Fruit fly (Drosophila melanogaster) whole organism, wandering third instar larva: ENCODE results near the gene CG17819.

ENCODE experiments used
- Abd-B ChIP-seq: fragments of >200 bp; optimal IDR thresholded peaks from 2 replicates; lab custom pipeline; 2017; ENCODE audit warnings: missing biosample characterization, missing genetic modification characterization
- CG32264 ChIP-seq: fragments of 200-800 bp; sonication (Bioruptor generic); optimal IDR thresholded peaks from 2 replicates; lab custom pipeline; 2016; ENCODE audit warnings: missing biosample characterization, missing genetic modification characterization
- CG9705 ChIP-seq: fragments of 200-800 bp; sonication (Bioruptor generic); optimal IDR thresholded peaks from 2 replicates; lab custom pipeline; 2018; ENCODE audit warnings: missing biosample characterization, mild to moderate bottlenecking, missing genetic modification characterization
- CrebA ChIP-seq: fragments of 200-800 bp; sonication (Bioruptor generic); optimal IDR thresholded peaks from 2 replicates; lab custom pipeline; 2016; ENCODE audit warnings: missing biosample characterization, mild to moderate bottlenecking, missing genetic modification characterization, borderline replicate concordance
- Dfd ChIP-seq: fragments of >200 bp; optimal IDR thresholded peaks from 2 replicates; lab custom pipeline; 2017; ENCODE audit warnings: missing biosample characterization, missing genetic modification characterization
- Dif ChIP-seq: fragments of 200-275, 200-300 bp; sonication (Bioruptor generic); optimal IDR thresholded peaks from 2 replicates; lab custom pipeline; 2018; ENCODE audit warnings: missing biosample characterization, missing genetic modification characterization; ENCODE audit not compliant: partially characterized antibody
- GATAd ChIP-seq: sonication (Bioruptor generic); optimal IDR thresholded peaks from 2 replicates; lab custom pipeline; 2016; ENCODE audit warnings: missing biosample characterization, missing genetic modification characterization
- HLH106 ChIP-seq: fragments of 200-800 bp; optimal IDR thresholded peaks from 3 replicates; lab custom pipeline; 2019; ENCODE audit warnings: missing biosample characterization, mild to moderate bottlenecking, missing genetic modification characterization, moderate library complexity
- Hnf4 ChIP-seq: fragments of 200-800 bp; sonication (Bioruptor generic); optimal IDR thresholded peaks from 2 replicates; lab custom pipeline; 2016; ENCODE audit warnings: missing biosample characterization, mild to moderate bottlenecking, missing genetic modification characterization
- Hr78 ChIP-seq: fragments of >200 bp; optimal IDR thresholded peaks from 2 replicates; lab custom pipeline; 2017; ENCODE audit warnings: missing biosample characterization, missing genetic modification characterization
- Hr83 ChIP-seq: fragments of 200-300 bp; sonication (Bioruptor generic); optimal IDR thresholded peaks from 2 replicates; lab custom pipeline; 2016; ENCODE audit warnings: missing biosample characterization, mild to moderate bottlenecking, missing genetic modification characterization, moderate library complexity; ENCODE audit not compliant: poor library complexity, severe bottlenecking
- Jra ChIP-seq: sonication (Bioruptor generic); optimal IDR thresholded peaks from 2 replicates; lab custom pipeline; 2016; ENCODE audit warnings: missing biosample characterization, missing genetic modification characterization
- Mio ChIP-seq: sonication (Bioruptor generic); optimal IDR thresholded peaks from 2 replicates; lab custom pipeline; 2016; ENCODE audit warnings: missing biosample characterization, missing genetic modification characterization
- Myc ChIP-seq: fragments of >200 bp; optimal IDR thresholded peaks from 2 replicates; lab custom pipeline; 2017
- N ChIP-seq: fragments of >200 bp; optimal IDR thresholded peaks from 2 replicates; lab custom pipeline; 2018; ENCODE audit warnings: missing biosample characterization, missing external identifiers, missing genetic modification characterization
- OdsH ChIP-seq: fragments of 200-800 bp; sonication (Bioruptor generic); optimal IDR thresholded peaks from 2 replicates; lab custom pipeline; 2016; ENCODE audit warnings: missing biosample characterization, mild to moderate bottlenecking, missing genetic modification characterization
- Rel ChIP-seq, 2 experiments: fragments of 200-800 bp; sonication (Bioruptor generic) in 1 of 2; optimal IDR thresholded peaks; 2 replicates in 1 of 2; 3 replicates in 1 of 2; lab custom pipeline; 2016 to 2019; ENCODE audit warnings: mild to moderate bottlenecking in 2 of 2, missing biosample characterization in 2 of 2, missing genetic modification characterization in 2 of 2, moderate library complexity in 1 of 2
- Sp1 ChIP-seq: fragments of 200-800 bp; sonication (Bioruptor generic); optimal IDR thresholded peaks from 3 replicates; lab custom pipeline; 2019; ENCODE audit warnings: missing biosample characterization, mild to moderate bottlenecking, missing genetic modification characterization, moderate library complexity
- Vsx2 ChIP-seq: fragments of 200-300, 225-300 bp; sonication (Bioruptor generic); optimal IDR thresholded peaks from 2 replicates; lab custom pipeline; 2018; ENCODE audit warnings: missing biosample characterization, missing genetic modification characterization; ENCODE audit not compliant: partially characterized antibody
- br ChIP-seq: fragments of 200-800 bp; sonication (Bioruptor generic); optimal IDR thresholded peaks from 2 replicates; lab custom pipeline; 2016; ENCODE audit warnings: missing biosample characterization, missing genetic modification characterization
- brk ChIP-seq: fragments of 200-800 bp; sonication (Bioruptor generic); optimal IDR thresholded peaks from 2 replicates; lab custom pipeline; 2016; ENCODE audit warnings: missing biosample characterization, mild to moderate bottlenecking, missing genetic modification characterization
- dl ChIP-seq, 2 experiments: fragments of 175-275, 200-275 bp in 1 of 2; fragments of 200-275 bp in 1 of 2; sonication (Bioruptor generic); optimal IDR thresholded peaks; lab custom pipeline; 2018; ENCODE audit warnings: mild to moderate bottlenecking in 2 of 2, missing biosample characterization in 2 of 2, missing genetic modification characterization in 2 of 2, moderate library complexity in 2 of 2; ENCODE audit not compliant: partially characterized antibody in 2 of 2, insufficient read depth in 1 of 2
- dmrt93B ChIP-seq: fragments of 200-800 bp; sonication (Bioruptor generic); optimal IDR thresholded peaks from 2 replicates; lab custom pipeline; 2018; ENCODE audit warnings: missing biosample characterization, mild to moderate bottlenecking, missing genetic modification characterization
- dsf ChIP-seq: sonication (Bioruptor generic); optimal IDR thresholded peaks from 2 replicates; lab custom pipeline; 2016; ENCODE audit warnings: missing biosample characterization, missing genetic modification characterization, borderline replicate concordance
- ey ChIP-seq: fragments of 200-800 bp; sonication (Bioruptor generic); optimal IDR thresholded peaks from 2 replicates; lab custom pipeline; 2016; ENCODE audit warnings: missing biosample characterization, missing genetic modification characterization
- foxo ChIP-seq, 2 experiments: fragments of 200-800 bp; sonication (Bioruptor generic); optimal IDR thresholded peaks; 2 replicates in 1 of 2; 3 replicates in 1 of 2; lab custom pipeline; 2016 to 2017; ENCODE audit warnings: missing biosample characterization in 2 of 2, missing genetic modification characterization in 2 of 2
- fru ChIP-seq: fragments of 200-800 bp; sonication (Bioruptor generic); optimal IDR thresholded peaks from 3 replicates; lab custom pipeline; 2016; ENCODE audit warnings: missing biosample characterization, mild to moderate bottlenecking, missing genetic modification characterization
- h ChIP-seq: fragments of 200-800 bp; sonication (Bioruptor generic); optimal IDR thresholded peaks from 3 replicates; lab custom pipeline; 2016; ENCODE audit warnings: missing biosample characterization, mild to moderate bottlenecking, missing genetic modification characterization
- jim ChIP-seq: fragments of 175-275, 200-325 bp; sonication (Bioruptor generic); optimal IDR thresholded peaks from 2 replicates; lab custom pipeline; 2016; ENCODE audit warnings: missing biosample characterization, mild to moderate bottlenecking, missing genetic modification characterization
- lola ChIP-seq: fragments of >200 bp; optimal IDR thresholded peaks from 2 replicates; lab custom pipeline; 2017; ENCODE audit warnings: missing biosample characterization, missing genetic modification characterization
- pan ChIP-seq: fragments of >200 bp; optimal IDR thresholded peaks from 2 replicates; lab custom pipeline; 2017
- psq ChIP-seq: fragments of 200-800 bp; sonication (Bioruptor generic); optimal IDR thresholded peaks from 3 replicates; lab custom pipeline; 2017; ENCODE audit warnings: missing biosample characterization, mild to moderate bottlenecking, missing genetic modification characterization, moderate library complexity
- rgr ChIP-seq: fragments of 200-800 bp; sonication (Bioruptor generic); optimal IDR thresholded peaks from 3 replicates; lab custom pipeline; 2016; ENCODE audit warnings: missing biosample characterization, mild to moderate bottlenecking, missing genetic modification characterization
- sage ChIP-seq: fragments of 200-800 bp; sonication (Bioruptor generic); optimal IDR thresholded peaks from 2 replicates; lab custom pipeline; 2016; ENCODE audit warnings: missing biosample characterization, mild to moderate bottlenecking, missing genetic modification characterization
- sv ChIP-seq: fragments of 200-800 bp; sonication (Bioruptor generic); optimal IDR thresholded peaks from 3 replicates; lab custom pipeline; 2016; ENCODE audit warnings: missing biosample characterization, missing genetic modification characterization
- tai ChIP-seq: sonication (Bioruptor generic); optimal IDR thresholded peaks from 2 replicates; lab custom pipeline; 2016; ENCODE audit warnings: missing biosample characterization, missing genetic modification characterization
- usp ChIP-seq: fragments of >200 bp; optimal IDR thresholded peaks from 2 replicates; lab custom pipeline; 2017; ENCODE audit warnings: missing biosample characterization, missing genetic modification characterization
- woc ChIP-seq: sonication (Bioruptor generic); optimal IDR thresholded peaks from 2 replicates; lab custom pipeline; 2016; ENCODE audit warnings: missing biosample characterization, mild to moderate bottlenecking, missing genetic modification characterization

Gene CG17819

DNA sequence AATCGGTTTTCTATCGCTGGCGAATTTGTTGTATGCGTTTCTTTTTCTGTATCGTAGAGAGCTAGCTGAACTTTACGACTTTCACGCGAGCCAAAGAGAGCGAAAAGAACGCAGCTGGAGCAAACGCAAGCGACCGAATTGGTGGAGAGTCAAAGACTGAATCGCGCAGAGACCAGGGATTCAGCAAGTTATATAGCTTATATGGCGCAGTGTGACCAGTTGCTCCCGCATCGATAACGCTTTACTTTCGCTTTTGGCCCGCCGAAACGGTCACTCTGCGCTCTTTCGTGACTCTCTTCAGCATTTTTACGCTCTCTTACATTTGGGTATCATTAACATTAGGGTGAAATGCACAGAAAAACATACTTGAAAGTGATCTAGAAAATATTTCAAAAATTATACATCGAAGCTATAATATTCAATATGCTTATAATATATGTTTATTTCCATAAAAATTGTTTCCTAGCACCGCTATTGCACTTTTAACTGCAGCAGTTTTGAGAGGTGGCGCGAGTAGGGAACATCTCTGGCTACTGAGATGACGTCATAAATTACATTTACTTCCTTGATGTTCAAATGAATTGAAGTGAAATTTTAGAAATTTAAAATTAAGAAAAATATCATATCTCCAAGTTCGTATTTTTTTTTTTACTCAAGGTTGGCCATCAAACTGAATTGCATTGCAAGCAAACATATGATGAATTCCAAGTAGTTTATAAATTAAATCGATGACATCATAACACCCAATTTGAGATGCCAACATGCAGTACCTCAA is 29.1 kb downstream of the CG17819 start, which contains the start of gene glec:
Gene glec (minus strand): TSS at position 169 of the 775 bp plus-strand sequence.
- no peak for TF ChIP-seq Myc (lab: Kevin White, UChicago)
- TF ChIP-seq woc: peak; percentile 74
- peak; percentile 55 for TF ChIP-seq h
- peak; percentile 64 for TF ChIP-seq CrebA (GFP tag; lab: Kevin White, UChicago)
- peak; percentile 44 for TF ChIP-seq rgr (GFP tag; lab: Kevin White, UChicago)
- peak; percentile 56 for TF ChIP-seq sage
- no peak for TF ChIP-seq dl (GFP tag; optimal IDR thresholded peaks at IDR 0.05; lab: Kevin White, UChicago; ENCODE audit: insufficient read depth in 1 of 2, partially characterized antibody in 2 of 2)
- no peak for TF ChIP-seq Dfd (GFP tag; lab: Kevin White, UChicago)
- no peak for TF ChIP-seq Vsx2
- peak; percentile 17 for TF ChIP-seq CG9705 (GFP tag; lab: Kevin White, UChicago)
- no peak for TF ChIP-seq HLH106 (tag; lab: Kevin White, UChicago)
- peak; percentile 28 for TF ChIP-seq Mio (GFP tag; lab: Kevin White, UChicago)
- no peak for TF ChIP-seq usp (GFP tag; lab: Kevin White, UChicago)
- peak; percentile 30 for TF ChIP-seq fru (GFP tag; lab: Kevin White, UChicago)
- TF ChIP-seq br (GFP tag; lab: Kevin White, UChicago): peak; percentile 29
- TF ChIP-seq N (GFP tag; lab: Kevin White, UChicago): no peak
- peak; percentile 61 for TF ChIP-seq sv
- no peak for TF ChIP-seq dmrt93B (GFP tag; lab: Kevin White, UChicago)
- TF ChIP-seq psq: peak; percentile 62
- TF ChIP-seq jim (GFP tag; lab: Kevin White, UChicago): peak; percentile 82
- no peak for TF ChIP-seq dsf (GFP tag; lab: Kevin White, UChicago)
- peak; percentile 50 for TF ChIP-seq ey (GFP tag; lab: Kevin White, UChicago)
- peak; percentile 28 for TF ChIP-seq Dif (GFP tag; lab: Kevin White, UChicago)
- peak; percentile 92 for TF ChIP-seq Hr83 (GFP tag; lab: Kevin White, UChicago)
- TF ChIP-seq CG32264 (GFP tag; lab: Kevin White, UChicago): peak; percentile 11
- TF ChIP-seq Hnf4 (GFP tag; lab: Kevin White, UChicago): peak; percentile 71
- peak; percentile 26 for TF ChIP-seq tai (GFP tag; lab: Kevin White, UChicago)
- TF ChIP-seq lola (GFP tag; lab: Kevin White, UChicago): no peak
- no peak for TF ChIP-seq pan (lab: Kevin White, UChicago)
- peak; percentile 55 for TF ChIP-seq OdsH
- TF ChIP-seq Sp1 (GFP tag; lab: Kevin White, UChicago): peak; percentile 50
- TF ChIP-seq Abd-B (GFP tag; lab: Kevin White, UChicago): no peak
- peak; percentile 54 for TF ChIP-seq brk (GFP tag; lab: Kevin White, UChicago)
- TF ChIP-seq Rel (GFP tag; optimal IDR thresholded peaks at IDR 0.05; lab: Kevin White, UChicago): peak; percentile 35
- peak; percentile 70 for TF ChIP-seq Rel (tag; optimal IDR thresholded peaks at IDR 0.05; lab: Kevin White, UChicago)
- no peak for TF ChIP-seq GATAd (GFP tag; lab: Kevin White, UChicago)
- peak; percentile 34 to 48 for TF ChIP-seq foxo (GFP tag; optimal IDR thresholded peaks at IDR 0.05; lab: Kevin White, UChicago)
- no peak for TF ChIP-seq Hr78 (GFP tag; lab: Kevin White, UChicago)
- peak; percentile 43 for TF ChIP-seq Jra

DNA sequence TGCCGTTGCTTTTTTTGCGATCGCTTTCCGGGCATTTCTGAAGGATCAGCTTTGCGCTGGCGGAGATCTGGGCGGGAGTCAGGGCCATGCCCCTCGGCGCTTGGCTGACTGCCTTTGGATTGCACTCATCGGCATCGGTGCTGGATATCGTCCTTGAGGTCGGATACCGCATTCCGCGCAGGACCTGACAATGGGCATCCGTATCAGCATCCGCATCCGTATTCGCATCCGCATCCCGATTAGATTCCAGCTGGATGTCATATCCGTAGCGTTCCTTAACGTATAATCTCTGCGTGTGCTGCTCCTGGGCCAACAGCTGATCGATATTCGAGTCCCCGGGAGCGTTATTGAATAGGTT is 29.9 kb downstream of the CG17819 start:
- TF ChIP-seq Mio (GFP tag; lab: Kevin White, UChicago) (no peak), foxo (GFP tag; optimal IDR thresholded peaks at IDR 0.05; lab: Kevin White, UChicago) (no peak)
